Worm (Caenorhabditis elegans) whole organism, L1 larva: Measurements from ENCODE around the gene C24B5.4.
A peak's percentile ranks its signal among the peaks of the same experiment; 100 is the strongest.

ENCODE experiments used
- C04F5.9 ChIP-seq: sonication (generic microtip); optimal IDR thresholded peaks from 2 replicates; lab custom pipeline; 2016; ENCODE audit warnings: missing genetic modification characterization, missing compliant biosample characterization
- F16B12.6 ChIP-seq: fragments of 150-350 bp; optimal IDR thresholded peaks from 2 replicates; lab custom pipeline; 2014; ENCODE audit warnings: missing biosample characterization, missing genetic modification characterization
- Y116A8C.19 ChIP-seq: sonication (generic microtip); optimal IDR thresholded peaks from 2 replicates; lab custom pipeline; 2016; ENCODE audit warnings: missing compliant biosample characterization, missing genetic modification characterization, borderline replicate concordance
- aha-1 ChIP-seq: fragments of 150-350 bp; optimal IDR thresholded peaks from 2 replicates; lab custom pipeline; 2014; ENCODE audit warnings: missing biosample characterization, missing genetic modification characterization
- alr-1 ChIP-seq: fragments of 200-800 bp; sonication (Bioruptor generic); optimal IDR thresholded peaks from 2 replicates; lab custom pipeline; 2018; ENCODE audit warnings: borderline replicate concordance, mild to moderate bottlenecking, missing genetic modification characterization, missing compliant biosample characterization
- aly-2 ChIP-seq: fragments of 150-350 bp; optimal IDR thresholded peaks from 2 replicates; lab custom pipeline; 2014; ENCODE audit warnings: missing biosample characterization, missing genetic modification characterization
- ama-1 ChIP-seq: fragments of 150-350 bp; optimal IDR thresholded peaks from 2 replicates; lab custom pipeline; 2014
- blmp-1 ChIP-seq: fragments of 150-350 bp; optimal IDR thresholded peaks from 2 replicates; lab custom pipeline; 2014; ENCODE audit warnings: missing biosample characterization, missing genetic modification characterization
- ceh-82 ChIP-seq, 3 experiments: fragments of 150-350 bp in 1 of 3; sonication (generic microtip) in 2 of 3; optimal IDR thresholded peaks; 2 replicates each; lab custom pipeline; 2014 to 2017; ENCODE audit warnings: missing biosample characterization in 3 of 3, missing genetic modification characterization in 3 of 3
- ceh-90 ChIP-seq: sonication (generic microtip); optimal IDR thresholded peaks from 2 replicates; lab custom pipeline; 2016; ENCODE audit warnings: missing genetic modification characterization, missing compliant biosample characterization
- dpl-1 ChIP-seq, 3 experiments: fragments of 150-350 bp in 2 of 3; sonication (generic microtip) in 1 of 3; optimal IDR thresholded peaks; 2 replicates each; lab custom pipeline; 2014 to 2017; ENCODE audit warnings: missing biosample characterization in 3 of 3, missing genetic modification characterization in 3 of 3, missing genetic modification reagents in 3 of 3
- efl-1 ChIP-seq, 4 experiments: fragments of 150-350 bp; optimal IDR thresholded peaks in 3 of 4; peaks in 1 of 4; 1 replicate in 1 of 4; 2 replicates in 3 of 4; lab custom pipeline; 2014; ENCODE audit warnings: missing biosample characterization in 2 of 4, missing genetic modification characterization in 2 of 4, missing genetic modification reagents in 2 of 4
- egl-13 ChIP-seq: sonication (generic microtip); optimal IDR thresholded peaks from 2 replicates; lab custom pipeline; 2016; ENCODE audit warnings: missing genotype, missing genetic modification reagents, missing genetic modification characterization, missing compliant biosample characterization
- elt-2 ChIP-seq: sonication (generic microtip); optimal IDR thresholded peaks from 2 replicates; lab custom pipeline; 2016; ENCODE audit warnings: missing genetic modification characterization, mild to moderate bottlenecking, inconsistent platforms, missing compliant biosample characterization, missing genetic modification reagents
- elt-3 ChIP-seq, 6 experiments: fragments of 150-350 bp in 1 of 6; sonication (generic microtip); optimal IDR thresholded peaks; 2 replicates each; lab custom pipeline; 2017 to 2018; ENCODE audit warnings: missing biosample characterization in 6 of 6, missing genetic modification characterization in 6 of 6, inconsistent platforms in 1 of 6
- fkh-4 ChIP-seq: sonication (generic microtip); optimal IDR thresholded peaks from 2 replicates; lab custom pipeline; 2016; ENCODE audit warnings: missing compliant biosample characterization, missing genetic modification characterization, borderline replicate concordance
- grh-1 ChIP-seq: fragments of 200-800 bp; sonication (Bioruptor generic); IDR thresholded peaks from 2 replicates; pipeline ENCODE4 v1.3.6; 2022; ENCODE audit warnings: missing genetic modification reagents, missing genetic modification characterization, missing compliant biosample characterization
- hlh-17 ChIP-seq: fragments of 200-800 bp; sonication (Bioruptor generic); optimal IDR thresholded peaks from 2 replicates; lab custom pipeline; 2018; ENCODE audit warnings: missing genetic modification characterization, mild to moderate bottlenecking, missing compliant biosample characterization, moderate library complexity, borderline replicate concordance
- irx-1 ChIP-seq: sonication (generic microtip); optimal IDR thresholded peaks from 2 replicates; lab custom pipeline; 2016; ENCODE audit warnings: missing genetic modification characterization, missing compliant biosample characterization
- isw-1 ChIP-seq: fragments of 200-800 bp; sonication (Bioruptor generic); IDR thresholded peaks from 2 replicates; pipeline ENCODE4 v1.3.6; 2022; ENCODE audit warnings: missing genetic modification characterization, missing compliant biosample characterization
- jun-1 ChIP-seq: fragments of 150-350 bp; optimal IDR thresholded peaks from 2 replicates; lab custom pipeline; 2014; ENCODE audit warnings: missing biosample characterization, missing genetic modification reagents, missing genetic modification characterization
- lin-13 ChIP-seq: fragments of 150-350 bp; optimal IDR thresholded peaks from 2 replicates; lab custom pipeline; 2014; ENCODE audit warnings: missing biosample characterization, missing genetic modification reagents, missing genetic modification characterization
- lin-14 ChIP-seq: fragments of 200-800 bp; sonication (Bioruptor generic); optimal IDR thresholded peaks from 2 replicates; lab custom pipeline; 2018; ENCODE audit warnings: mild to moderate bottlenecking, missing genetic modification characterization, moderate library complexity, missing compliant biosample characterization
- lin-35 ChIP-seq, 2 experiments: fragments of 150-350 bp; optimal IDR thresholded peaks; 2 replicates each; lab custom pipeline; 2014; ENCODE audit warnings: missing biosample characterization in 2 of 2, missing genetic modification characterization in 2 of 2, missing genetic modification reagents in 2 of 2
- lsy-2 ChIP-seq, 2 experiments: fragments of 150-350 bp; optimal IDR thresholded peaks; 2 replicates each; lab custom pipeline; 2014; ENCODE audit warnings: missing biosample characterization in 2 of 2, missing genetic modification characterization in 2 of 2
- mdl-1 ChIP-seq, 2 experiments: fragments of 150-350 bp; optimal IDR thresholded peaks; 2 replicates each; lab custom pipeline; 2014 to 2017; ENCODE audit warnings: missing biosample characterization in 2 of 2, missing genetic modification characterization in 2 of 2, inconsistent platforms in 1 of 2
- mep-1 ChIP-seq: fragments of 150-350 bp; optimal IDR thresholded peaks from 2 replicates; lab custom pipeline; 2014; ENCODE audit warnings: missing biosample characterization, missing genetic modification characterization
- nhr-12 ChIP-seq: sonication (generic microtip); optimal IDR thresholded peaks from 2 replicates; lab custom pipeline; 2017; ENCODE audit warnings: missing biosample characterization, missing genetic modification characterization
- nhr-19 ChIP-seq: fragments of 200-800 bp; sonication (Bioruptor generic); conservative IDR thresholded peaks from 2 replicates; pipeline ENCODE4 v1.3.6; 2022; ENCODE audit warnings: missing genetic modification characterization, missing compliant biosample characterization
- nhr-20 ChIP-seq: sonication (generic microtip); optimal IDR thresholded peaks from 2 replicates; lab custom pipeline; 2016; ENCODE audit warnings: mild to moderate bottlenecking, missing genetic modification characterization, missing compliant biosample characterization
- nhr-28 ChIP-seq: fragments of 150-350 bp; optimal IDR thresholded peaks from 2 replicates; lab custom pipeline; 2014; ENCODE audit warnings: missing biosample characterization, missing genetic modification characterization
- nhr-71 ChIP-seq: sonication (generic microtip); optimal IDR thresholded peaks from 2 replicates; lab custom pipeline; 2016; ENCODE audit warnings: mild to moderate bottlenecking, missing genetic modification characterization, moderate library complexity, missing compliant biosample characterization
- nhr-84 ChIP-seq: sonication (generic microtip); optimal IDR thresholded peaks from 2 replicates; lab custom pipeline; 2017; ENCODE audit warnings: missing biosample characterization, missing genetic modification characterization
- nhr-85 ChIP-seq: sonication (generic microtip); peaks from one replicate; lab custom pipeline; 2016; ENCODE audit warnings: missing genetic modification characterization, inconsistent platforms, missing compliant biosample characterization
- nhr-90 ChIP-seq: sonication (generic microtip); optimal IDR thresholded peaks from 2 replicates; lab custom pipeline; 2016; ENCODE audit warnings: mild to moderate bottlenecking, missing genetic modification characterization, missing compliant biosample characterization; ENCODE audit not compliant: poor library complexity
- pag-3 ChIP-seq: sonication (generic microtip); optimal IDR thresholded peaks from 2 replicates; lab custom pipeline; 2017; ENCODE audit warnings: missing genetic modification characterization, mild to moderate bottlenecking, missing compliant biosample characterization, antibody characterized with exemption, borderline replicate concordance; ENCODE audit not compliant: insufficient read depth
- pqm-1 ChIP-seq: sonication (generic microtip); optimal IDR thresholded peaks from 3 replicates; lab custom pipeline; 2017; ENCODE audit warnings: missing biosample characterization, missing genetic modification characterization
- snu-23 ChIP-seq: sonication (generic microtip); optimal IDR thresholded peaks from 2 replicates; lab custom pipeline; 2016; ENCODE audit warnings: missing genetic modification characterization, missing compliant biosample characterization
- sptf-1 ChIP-seq: fragments of 150-350 bp; optimal IDR thresholded peaks from 2 replicates; lab custom pipeline; 2014; ENCODE audit warnings: missing biosample characterization, missing genetic modification characterization
- sup-37 ChIP-seq: fragments of 200-800 bp; sonication (Bioruptor generic); optimal IDR thresholded peaks from 2 replicates; lab custom pipeline; 2018; ENCODE audit warnings: mild to moderate bottlenecking, missing genetic modification characterization, missing compliant biosample characterization
- tbx-2 ChIP-seq: sonication (generic microtip); optimal IDR thresholded peaks from 2 replicates; lab custom pipeline; 2016; ENCODE audit warnings: missing genetic modification characterization, missing compliant biosample characterization
- unc-30 ChIP-seq: sonication (generic microtip); optimal IDR thresholded peaks from 2 replicates; lab custom pipeline; 2017; ENCODE audit warnings: missing biosample characterization, missing genetic modification characterization
- unc-62 ChIP-seq: fragments of 150-350 bp; optimal IDR thresholded peaks from 2 replicates; lab custom pipeline; 2014; ENCODE audit warnings: missing biosample characterization, missing genetic modification reagents, missing genetic modification characterization
- vab-15 ChIP-seq: sonication (generic microtip); optimal IDR thresholded peaks from 2 replicates; lab custom pipeline; 2017; ENCODE audit warnings: missing genotype, mild to moderate bottlenecking, missing genetic modification characterization, missing compliant biosample characterization
- zip-4 ChIP-seq: fragments of 200-800 bp; sonication (Bioruptor generic); optimal IDR thresholded peaks from 2 replicates; lab custom pipeline; 2018; ENCODE audit warnings: mild to moderate bottlenecking, missing genetic modification characterization, moderate library complexity, missing compliant biosample characterization
- ztf-11 ChIP-seq, 2 experiments: sonication (generic microtip); optimal IDR thresholded peaks; 2 replicates each; lab custom pipeline; 2016 to 2017; ENCODE audit warnings: missing genetic modification characterization in 2 of 2, missing biosample characterization in 1 of 2, missing compliant biosample characterization in 1 of 2
- ztf-4 ChIP-seq: fragments of 150-350 bp; optimal IDR thresholded peaks from 2 replicates; lab custom pipeline; 2014; ENCODE audit warnings: missing biosample characterization, missing genetic modification characterization

The C24B5.4 gene

ce11 chrV:9148151-9148550, 49.0 kb downstream of the C24B5.4 start (continued):
- TF ChIP-seq vab-15 (tag; lab: Kevin White, UChicago): no peak
- TF ChIP-seq nhr-12 (tag; lab: Kevin White, UChicago): no peak
- TF ChIP-seq sup-37 (GFP tag; lab: Kevin White, UChicago): no peak
- no peak for TF ChIP-seq blmp-1 (tag; lab: Kevin White, UChicago)
- no peak for TF ChIP-seq nhr-28 (tag; lab: Kevin White, UChicago)
- TF ChIP-seq lsy-2 (tag; optimal IDR thresholded peaks at IDR 0.05; lab: Kevin White, UChicago): no peak
- TF ChIP-seq nhr-84 (tag; lab: Kevin White, UChicago): no peak
- TF ChIP-seq unc-30 (tag; lab: Kevin White, UChicago): no peak
- no peak for TF ChIP-seq lin-13 (GFP tag; lab: Kevin White, UChicago)
- TF ChIP-seq fkh-4 (tag; lab: Kevin White, UChicago): no peak

DNA sequence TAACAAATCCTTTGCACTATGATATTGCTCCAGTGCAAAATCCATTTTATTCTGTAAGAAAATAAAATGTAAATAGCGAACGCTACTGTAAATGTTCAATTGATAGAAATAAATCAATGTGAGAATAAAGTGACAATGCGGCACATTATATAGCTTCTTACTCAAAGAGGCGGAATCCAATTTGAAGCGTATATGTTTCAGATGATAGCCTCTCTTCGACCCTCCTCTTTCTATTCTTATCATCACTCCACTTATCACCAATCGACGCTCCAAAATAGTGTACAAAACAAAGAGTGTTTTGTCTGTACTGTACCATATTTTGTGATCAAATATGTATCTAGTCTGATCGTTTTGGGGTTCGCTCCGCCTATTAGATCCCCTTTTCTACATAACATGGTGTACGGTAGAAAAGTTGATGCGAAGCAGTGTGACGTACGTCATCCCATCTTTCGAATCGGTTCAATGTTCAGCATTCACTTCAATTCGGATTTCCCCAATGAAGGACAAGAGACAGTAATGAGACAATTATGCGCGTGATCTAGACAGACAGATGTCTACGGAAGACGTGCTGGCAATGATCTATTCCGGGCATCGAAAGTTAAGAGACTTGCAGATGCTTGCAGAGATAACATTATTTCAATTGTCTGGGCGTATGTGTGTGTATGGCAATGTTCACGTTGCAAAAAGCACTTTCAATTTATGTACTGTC, 50.1 kb downstream of the C24B5.4 start, which contains the start of gene spl-2:
spl-2 (minus strand) TSS at position 51 of the 709 bp plus-strand sequence.
- TF ChIP-seq pag-3 (no peak), tbx-2 (tag; lab: Kevin White, UChicago) (peak; percentile 17), sup-37 (GFP tag; lab: Kevin White, UChicago) (no peak), unc-30 (tag; lab: Kevin White, UChicago) (no peak), nhr-20 (tag; lab: Kevin White, UChicago) (peak; percentile 70), ceh-82 (tag; optimal IDR thresholded peaks at IDR 0.05; lab: Kevin White, UChicago) (no peak), blmp-1 (tag; lab: Kevin White, UChicago) (peak; percentile 85), lin-14 (peak; percentile 83), pqm-1 (tag; lab: Kevin White, UChicago) (no peak), ztf-4 (tag; lab: Kevin White, UChicago) (no peak), lsy-2 (tag; optimal IDR thresholded peaks at IDR 0.05; lab: Kevin White, UChicago) (no peak), ceh-90 (tag; lab: Kevin White, UChicago) (no peak), dpl-1 (GFP tag; optimal IDR thresholded peaks at IDR 0.05; lab: Kevin White, UChicago) (no peak), nhr-84 (tag; lab: Kevin White, UChicago) (no peak), aly-2 (no peak), lin-35 (GFP tag; optimal IDR thresholded peaks at IDR 0.05; lab: Kevin White, UChicago) (no peak), mdl-1 (tag; optimal IDR thresholded peaks at IDR 0.05; lab: Kevin White, UChicago) (peak in 1 of 2 experiments; percentile 4), hlh-17 (GFP tag; lab: Kevin White, UChicago) (no peak), nhr-19 (GFP tag; lab: Robert Waterston, UW) (peak; percentile 17; the same call in 1 of the 2 replicates), sptf-1 (tag; lab: Kevin White, UChicago) (no peak), irx-1 (tag; lab: Kevin White, UChicago) (no peak), aha-1 (tag; lab: Kevin White, UChicago) (no peak), unc-62 (no peak), F16B12.6 (tag; lab: Kevin White, UChicago) (no peak), nhr-71 (tag; lab: Kevin White, UChicago) (peak; percentile 63), snu-23 (GFP tag; lab: Kevin White, UChicago) (peak; percentile 35), mep-1 (tag; lab: Kevin White, UChicago) (peak; percentile 27), elt-3 (tag; optimal IDR thresholded peaks at IDR 0.05; lab: Kevin White, UChicago) (peak in 2 of 6 experiments; percentile 5 to 13), nhr-90 (peak; percentile 29), ztf-11 (tag; optimal IDR thresholded peaks at IDR 0.05; lab: Kevin White, UChicago) (no peak), vab-15 (tag; lab: Kevin White, UChicago) (no peak), nhr-85 (peak; percentile 98), egl-13 (tag; lab: Kevin White, UChicago) (no peak), efl-1 (optimal IDR thresholded peaks at IDR 0.05; lab: Kevin White, UChicago) (no peak), efl-1 (GFP tag; optimal IDR thresholded peaks at IDR 0.05 in 1 of 2; lab: Kevin White, UChicago) (no peak), zip-4 (GFP tag; lab: Kevin White, UChicago) (no peak), grh-1 (0 out of 2 replicates have a peak, but pooled peaks have one; percentile 40), isw-1 (GFP tag; lab: Robert Waterston, UW) (no peak), ama-1 (no peak), C04F5.9 (tag; lab: Kevin White, UChicago) (no peak), elt-2 (tag; lab: Kevin White, UChicago) (peak; percentile 21), Y116A8C.19 (tag; lab: Kevin White, UChicago) (no peak), alr-1 (tag; lab: Kevin White, UChicago) (no peak), jun-1 (tag; lab: Kevin White, UChicago) (no peak)
